Worm (Caenorhabditis elegans): ENCODE results near the gene ZK1307.1.

Gene ZK1307.1

DNA sequence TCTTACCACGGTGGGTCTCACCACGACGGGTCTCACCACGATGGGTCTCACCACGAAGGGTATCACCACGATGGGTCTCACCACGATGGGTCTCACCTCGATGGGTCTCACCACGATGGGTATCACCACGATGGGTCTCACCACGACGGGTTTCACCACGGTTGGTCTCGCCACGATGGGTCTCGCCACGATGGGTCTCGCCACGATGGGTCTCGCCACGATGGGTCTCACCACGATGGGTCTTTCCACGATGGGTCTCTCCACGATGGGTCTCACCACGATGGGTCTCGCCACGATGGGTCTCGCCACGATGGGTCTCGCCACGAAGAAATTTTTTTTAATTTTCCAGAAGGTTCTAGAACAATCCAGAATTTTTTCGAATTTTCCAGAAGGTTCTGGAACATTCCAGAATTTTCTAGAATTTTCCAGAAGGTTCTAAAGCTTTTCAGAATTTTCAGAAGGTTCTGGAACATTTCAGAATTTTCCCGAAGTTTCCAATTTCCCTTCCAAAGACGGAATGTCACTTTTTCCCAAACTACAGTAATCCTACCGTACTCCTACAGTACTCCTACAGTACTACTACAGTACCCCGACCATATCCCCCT lies 21.3 kb downstream of the ZK1307.1 start:
- TF ChIP-seq egl-43 (GFP tag; IDR thresholded peaks at IDR 0.05) (peak; percentile 52; the same call in 1 of the 2 replicates), set-16 (GFP tag; IDR thresholded peaks at IDR 0.05) (peak; percentile 80)

DNA sequence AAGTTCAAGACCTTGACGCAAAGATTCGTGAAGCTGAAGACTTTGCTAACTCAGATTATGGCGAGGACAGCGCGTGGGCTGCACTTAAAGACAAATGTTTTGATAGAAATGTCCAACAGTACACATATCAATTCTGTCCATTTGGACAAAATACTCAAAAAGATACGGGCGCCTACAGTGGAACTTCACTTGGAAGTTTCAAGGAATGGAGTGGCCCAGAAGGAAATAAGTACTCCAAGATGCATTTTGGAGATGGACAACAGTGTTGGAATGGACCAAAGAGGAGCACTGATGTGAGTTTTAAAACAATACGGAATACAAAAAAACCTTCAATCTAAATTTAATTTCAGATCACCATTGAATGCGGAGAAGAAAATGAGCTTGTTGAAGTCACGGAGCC lies 29.4 kb downstream of the ZK1307.1 start:
- TF ChIP-seq unc-62 (GFP tag; optimal IDR thresholded peaks at IDR 0.05 in 1 of 2) (peak in 1 of 2 experiments; percentile 94), unc-62 (tag; optimal IDR thresholded peaks at IDR 0.05) (no peak), dve-1 (tag; optimal IDR thresholded peaks at IDR 0.05; ENCODE audit: insufficient read depth) (no peak)

DNA sequence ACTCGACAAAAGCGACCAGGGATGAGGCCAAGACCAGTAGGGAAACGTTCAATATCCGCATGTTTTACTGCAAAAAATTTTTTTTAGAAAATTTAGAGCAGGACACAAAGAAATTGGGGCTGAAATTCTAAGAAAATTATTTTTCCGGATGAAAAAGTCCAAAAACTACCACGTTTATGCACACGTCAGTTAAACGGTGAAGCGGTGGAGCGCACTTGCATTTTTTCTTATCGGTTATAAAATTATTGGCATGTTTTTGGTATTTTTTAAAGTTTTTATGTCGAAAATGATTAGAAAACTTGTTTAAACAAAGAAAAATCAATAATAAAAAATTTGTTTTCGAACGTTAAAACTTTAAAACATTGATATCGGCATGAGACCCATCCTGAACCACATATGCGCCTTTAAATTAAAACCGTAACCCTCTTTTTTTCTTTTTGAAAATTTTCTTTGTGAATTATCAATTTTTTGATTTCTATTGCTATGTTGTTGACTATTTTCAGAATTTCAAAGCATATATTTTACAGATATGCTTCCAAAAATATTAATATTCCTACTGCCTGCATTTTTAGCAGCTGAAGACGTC lies 31.2 kb downstream of the ZK1307.1 start, which contains the start of the genes dnj-20 and ZK1307.8:
dnj-20 (minus strand) TSS at position 67 of the 586 bp plus-strand sequence.
ZK1307.8 (plus strand) TSS at position 504 of the 586 bp plus-strand sequence.
- TF ChIP-seq cey-2 (tag; optimal IDR thresholded peaks at IDR 0.05; ENCODE audit: borderline replicate concordance, insufficient read depth) (no peak), fkh-10 (GFP tag; optimal IDR thresholded peaks at IDR 0.05) (no peak), egl-43 (GFP tag; IDR thresholded peaks at IDR 0.05) (no peak), duxl-1 (tag; optimal IDR thresholded peaks at IDR 0.05; ENCODE audit: poor library complexity) (no peak), nhr-237 (tag; optimal IDR thresholded peaks at IDR 0.05) (no peak), lsy-2 (tag; optimal IDR thresholded peaks at IDR 0.05) (peak in 1 of 2 experiments; percentile 56), nhr-48 (tag; optimal IDR thresholded peaks at IDR 0.05) (no peak), tag-97 (GFP tag; IDR thresholded peaks at IDR 0.05) (no peak), lim-7 (GFP tag; IDR thresholded peaks at IDR 0.05) (no peak), ctbp-1 (GFP tag; IDR thresholded peaks at IDR 0.05) (no peak), mxl-3 (GFP tag; optimal IDR thresholded peaks at IDR 0.05) (peak; percentile 5), mes-2 (tag; optimal IDR thresholded peaks at IDR 0.05; ENCODE audit: poor library complexity, severe bottlenecking) (peak; percentile 40), mep-1 (tag; optimal IDR thresholded peaks at IDR 0.05) (peak; percentile 24), F49E8.2 (tag; optimal IDR thresholded peaks at IDR 0.05; ENCODE audit: borderline replicate concordance) (no peak), daf-16 (GFP tag; optimal IDR thresholded peaks at IDR 0.05) (no peak), daf-16 (tag; optimal IDR thresholded peaks at IDR 0.05) (peak; percentile 63), lin-1 (GFP tag; IDR thresholded peaks at IDR 0.05) (no peak), mdl-1 (tag; optimal IDR thresholded peaks at IDR 0.05) (no peak), dmd-8 (GFP tag; IDR thresholded peaks at IDR 0.05) (no peak), unc-39 (tag; optimal IDR thresholded peaks at IDR 0.05) (no peak), skn-1 (tag; optimal IDR thresholded peaks at IDR 0.05) (no peak), hif-1 (tag; optimal IDR thresholded peaks at IDR 0.05) (no peak), F37D6.2 (tag; optimal IDR thresholded peaks at IDR 0.05) (no peak), nhr-11 (tag; optimal IDR thresholded peaks at IDR 0.05) (peak; percentile 23), Y75B8A.6 (GFP tag; IDR thresholded peaks at IDR 0.05) (no peak), arid-1 (GFP tag; conservative IDR thresholded peaks at IDR 0.05) (no peak), snpc-4 (tag; optimal IDR thresholded peaks at IDR 0.05) (no peak), nhr-41 (GFP tag; IDR thresholded peaks at IDR 0.05) (no peak), jun-1 (tag; optimal IDR thresholded peaks at IDR 0.05) (no peak), lin-38 (GFP tag; IDR thresholded peaks at IDR 0.05) (peak; percentile 73), F44E2.7 (GFP tag; IDR thresholded peaks at IDR 0.05) (no peak), dpl-1 (GFP tag; optimal IDR thresholded peaks at IDR 0.05) (peak; percentile 22), hlh-30 (tag; optimal IDR thresholded peaks at IDR 0.05; ENCODE audit: insufficient read depth) (peak; percentile 1), nhr-76 (tag; optimal IDR thresholded peaks at IDR 0.05) (no peak), pqm-1 (tag; optimal IDR thresholded peaks at IDR 0.05) (peak; percentile 25), nhr-42 (GFP tag; IDR thresholded peaks at IDR 0.05) (no peak)
